Fruit fly (Drosophila melanogaster) whole organism, larva: Measurements from ENCODE around the gene Ae2.
"Not testable (repeated sequence)": the region's sequence is repeated elsewhere in the genome, so short reads cannot be mapped to it uniquely, and the experiment has no call there.

Experiments used
- noc ChIP-seq: fragments of 200-800 bp; sonication (Bioruptor generic); optimal IDR thresholded peaks from 3 replicates; lab custom pipeline; 2019; ENCODE audit warnings: missing biosample characterization, mild to moderate bottlenecking, missing genetic modification characterization, moderate library complexity

The Ae2 gene

dm6 chr3L:9751625-9752024 lies 11.7 kb upstream of the Ae2 start:
- no peak for TF ChIP-seq noc

dm6 chr3L:9760151-9760749 lies 3.1 kb upstream of the Ae2 start, which contains the start of gene CG42268:
Gene CG42268 (minus strand): TSS chr3L:9760395.
- TF ChIP-seq noc, result peak; percentile 9

dm6 chr3L:9762036-9762597 lies 1.2 kb upstream of the Ae2 start:
- TF ChIP-seq noc, result peak; percentile 67

- no peak for TF ChIP-seq noc
Measured at dm6 chr3L:9764307-9764706, 963 bp downstream of the Ae2 start.

- TF ChIP-seq noc, result no peak
Measured at dm6 chr3L:9764915-9765709, 1.8 kb downstream of the Ae2 start.

- TF ChIP-seq noc, result no peak
Measured at dm6 chr3L:9765710-9766005, 2.3 kb downstream of the Ae2 start.

- no peak for TF ChIP-seq noc
Measured at dm6 chr3L:9766364-9766763, 3.0 kb downstream of the Ae2 start.

dm6 chr3L:9767636-9768358 lies 4.5 kb downstream of the Ae2 start:
- peak; percentile 31 for TF ChIP-seq noc

- peak; percentile 71 for TF ChIP-seq noc
Measured at dm6 chr3L:9768385-9768784, 5.0 kb downstream of the Ae2 start.

dm6 chr3L:9775728-9776127 lies 12.4 kb downstream of the Ae2 start:
- TF ChIP-seq noc, result no peak

- no peak for TF ChIP-seq noc
Measured at dm6 chr3L:9776804-9777393, 13.6 kb downstream of the Ae2 start.

dm6 chr3L:9786746-9787145 lies 23.4 kb downstream of the Ae2 start, which contains the start of gene CG32052:
Gene CG32052 (plus strand): TSS chr3L:9787046.
- no peak for TF ChIP-seq noc

dm6 chr3L:9797587-9797986 lies 34.2 kb downstream of the Ae2 start, which contains the start of gene Zasp67:
Gene Zasp67 (minus strand): TSS chr3L:9797687.
- no peak for TF ChIP-seq noc

dm6 chr3L:9798120-9798519 lies 34.8 kb downstream of the Ae2 start, which contains the start of gene Ilp1:
Gene Ilp1 (plus strand): TSS chr3L:9798420.
- not testable (repeated sequence) for TF ChIP-seq noc

- TF ChIP-seq noc, result no peak
Measured at dm6 chr3L:9799398-9799797, 36.1 kb downstream of the Ae2 start, which contains the start of gene Ilp2. Gene Ilp2 (plus strand): TSS chr3L:9799698.

- TF ChIP-seq noc, result no peak
Measured at dm6 chr3L:9802020-9802419, 38.7 kb downstream of the Ae2 start, which contains the start of gene Ilp3. Gene Ilp3 (minus strand): TSS chr3L:9802120.

dm6 chr3L:9804125-9804524 lies 40.8 kb downstream of the Ae2 start, which contains the start of gene Ilp4:
Gene Ilp4 (minus strand): TSS chr3L:9804263.
- no peak for TF ChIP-seq noc
